Fruit fly (Drosophila melanogaster): Measurements from ENCODE around the gene GstZ2.

GstZ2 gene

dm6 chr3R:9428988-9429387, 31.5 kb downstream of the GstZ2 start (continued):
- TF ChIP-seq CG9609 (GFP tag; optimal IDR thresholded peaks at IDR 0.05) (peak; percentile 63), E2f1 (GFP tag; IDR thresholded peaks at IDR 0.05) (no peak), pum (GFP tag; optimal IDR thresholded peaks at IDR 0.05) (no peak), CG34376 (GFP tag; optimal IDR thresholded peaks at IDR 0.05) (peak; percentile 92), exex (tag; optimal IDR thresholded peaks at IDR 0.05) (peak; percentile 81), Camta (GFP tag; optimal IDR thresholded peaks at IDR 0.05) (peak; percentile 31), pan (optimal IDR thresholded peaks at IDR 0.05) (no peak), pan (GFP tag; optimal IDR thresholded peaks at IDR 0.05 in 1 of 2, IDR thresholded peaks at IDR 0.05 in 1 of 2) (peak in 1 of 2 experiments; percentile 53), Sin3A (optimal IDR thresholded peaks at IDR 0.05) (no peak), ind (GFP tag; optimal IDR thresholded peaks at IDR 0.05) (peak; percentile 67), ac (GFP tag; optimal IDR thresholded peaks at IDR 0.05) (no peak), peb (GFP tag; IDR thresholded peaks at IDR 0.05) (no peak), CG10147 (GFP tag; optimal IDR thresholded peaks at IDR 0.05) (peak; percentile 17), CG2199 (GFP tag; IDR thresholded peaks at IDR 0.05) (no peak; the same call in 1 of the 3 replicates), CG12659 (GFP tag; optimal IDR thresholded peaks at IDR 0.05) (peak; percentile 64), CG31365 (tag; optimal IDR thresholded peaks at IDR 0.05) (peak; percentile 54), Nf-YA (GFP tag; IDR thresholded peaks at IDR 0.05) (peak; percentile 44; the same call in 1 of the 2 replicates), HmgD (GFP tag; optimal IDR thresholded peaks at IDR 0.05) (no peak), Vsx1 (GFP tag; optimal IDR thresholded peaks at IDR 0.05) (peak; percentile 35), B-H2 (GFP tag; optimal IDR thresholded peaks at IDR 0.05) (peak; percentile 63), jigr1 (GFP tag; IDR thresholded peaks at IDR 0.05) (no peak), CG31441 (GFP tag; IDR thresholded peaks at IDR 0.05) (peak; percentile 53), wdn (GFP tag; IDR thresholded peaks at IDR 0.05) (no peak), Dp (GFP tag; optimal IDR thresholded peaks at IDR 0.05) (no peak), Ravus (GFP tag; IDR thresholded peaks at IDR 0.05) (no peak), sd (tag; optimal IDR thresholded peaks at IDR 0.05) (peak; percentile 17), CG10209 (GFP tag; optimal IDR thresholded peaks at IDR 0.05) (peak; percentile 42), cad (GFP tag; optimal IDR thresholded peaks at IDR 0.05) (no peak), CG32772 (GFP tag; IDR thresholded peaks at IDR 0.05) (0 out of 2 replicates have a peak, but pooled peaks have one; percentile 34), CG9797 (GFP tag; optimal IDR thresholded peaks at IDR 0.05) (no peak), al (GFP tag; IDR thresholded peaks at IDR 0.05) (peak; percentile 53; the same call in 1 of the 2 replicates), Elba2 (GFP tag; optimal IDR thresholded peaks at IDR 0.05) (no peak), CG16863 (GFP tag; optimal IDR thresholded peaks at IDR 0.05) (peak; percentile 42), CG33557 (GFP tag; optimal IDR thresholded peaks at IDR 0.05) (peak; percentile 31), ara (GFP tag; IDR thresholded peaks at IDR 0.05) (peak; percentile 43), stc (GFP tag; IDR thresholded peaks at IDR 0.05) (no peak), HmgZ (tag; optimal IDR thresholded peaks at IDR 0.05) (peak; percentile 90), Trl (optimal IDR thresholded peaks at IDR 0.05) (no peak), Trl (GFP tag; optimal IDR thresholded peaks at IDR 0.05) (peak; percentile 32), CG10979 (tag; optimal IDR thresholded peaks at IDR 0.05) (peak; percentile 42), HHEX (GFP tag; optimal IDR thresholded peaks at IDR 0.05) (peak; percentile 48), twi (tag; optimal IDR thresholded peaks at IDR 0.05) (no peak), CG15073 (GFP tag; optimal IDR thresholded peaks at IDR 0.05) (no peak), CG3847 (GFP tag; IDR thresholded peaks at IDR 0.05) (peak; percentile 74), MTF-1 (GFP tag; optimal IDR thresholded peaks at IDR 0.05; ENCODE audit: borderline replicate concordance) (peak; percentile 41), gcm2 (GFP tag; optimal IDR thresholded peaks at IDR 0.05) (no peak), CG17328 (GFP tag; IDR thresholded peaks at IDR 0.05) (peak; percentile 69), Gug (GFP tag; IDR thresholded peaks at IDR 0.05) (no peak; the same call in 3 of the 4 replicates), Scr (GFP tag; IDR thresholded peaks at IDR 0.05; ENCODE audit: partially characterized antibody) (no peak), CG7745 (tag; optimal IDR thresholded peaks at IDR 0.05) (no peak), HLH4C (GFP tag; IDR thresholded peaks at IDR 0.05; ENCODE audit: partially characterized antibody) (no peak), NK7.1 (GFP tag; optimal IDR thresholded peaks at IDR 0.05) (peak; percentile 33)
